Fruit fly (Drosophila melanogaster): ENCODE data around the gene S6k.

S6k gene

dm6 chr3L:5770817-5771425 lies 39.8 kb downstream of the S6k start (continued):
- TF ChIP-seq yki (optimal IDR thresholded peaks at IDR 0.05) (no peak), caup (GFP tag; optimal IDR thresholded peaks at IDR 0.05; ENCODE audit: severe bottlenecking) (peak; percentile 88), CG3838 (GFP tag; optimal IDR thresholded peaks at IDR 0.05) (no peak), Scr (GFP tag; IDR thresholded peaks at IDR 0.05; ENCODE audit: partially characterized antibody) (no peak), CG5245 (GFP tag; optimal IDR thresholded peaks at IDR 0.05) (peak; percentile 46), CG5953 (GFP tag; IDR thresholded peaks at IDR 0.05) (peak; percentile 31; the same call in 1 of the 2 replicates), crc (GFP tag; optimal IDR thresholded peaks at IDR 0.05) (peak; percentile 75), ara (GFP tag; IDR thresholded peaks at IDR 0.05) (no peak; the same call in 1 of the 2 replicates), CG5180 (GFP tag; optimal IDR thresholded peaks at IDR 0.05) (no peak), CG11093 (GFP tag; IDR thresholded peaks at IDR 0.05) (peak; percentile 58; the same call in 2 of the 3 replicates), aop (GFP tag; IDR thresholded peaks at IDR 0.05) (no peak), CG9437 (GFP tag; optimal IDR thresholded peaks at IDR 0.05) (peak; percentile 80), CG32532 (GFP tag; IDR thresholded peaks at IDR 0.05) (peak; percentile 75), Lhr (GFP tag; optimal IDR thresholded peaks at IDR 0.05) (peak; percentile 55), CG7987 (GFP tag; optimal IDR thresholded peaks at IDR 0.05) (peak; percentile 73), CG14050 (GFP tag; IDR thresholded peaks at IDR 0.05) (peak; percentile 50), cas (GFP tag; IDR thresholded peaks at IDR 0.05) (peak; percentile 31; the same call in 1 of the 2 replicates), mam (GFP tag; optimal IDR thresholded peaks at IDR 0.05) (peak; percentile 90), Dip2 (GFP tag; IDR thresholded peaks at IDR 0.05) (no peak), tgo (GFP tag; IDR thresholded peaks at IDR 0.05) (peak; percentile 70), schlank (tag; optimal IDR thresholded peaks at IDR 0.05) (peak; percentile 81), Six4 (GFP tag; optimal IDR thresholded peaks at IDR 0.05) (peak; percentile 72), CG10366 (GFP tag; IDR thresholded peaks at IDR 0.05) (peak; percentile 57; the same call in 1 of the 2 replicates), CG9817 (tag; optimal IDR thresholded peaks at IDR 0.05) (peak; percentile 87), Dp (GFP tag; optimal IDR thresholded peaks at IDR 0.05) (peak; percentile 44), Tbp (GFP tag; optimal IDR thresholded peaks at IDR 0.05) (peak; percentile 19), pfk (GFP tag; optimal IDR thresholded peaks at IDR 0.05) (peak; percentile 28), CG43689 (GFP tag; IDR thresholded peaks at IDR 0.05) (0 out of 2 replicates have a peak, but pooled peaks have one; percentile 22), gt (GFP tag; IDR thresholded peaks at IDR 0.05) (no peak), CG7786 (GFP tag; optimal IDR thresholded peaks at IDR 0.05) (peak; percentile 92), CG31441 (GFP tag; IDR thresholded peaks at IDR 0.05) (no peak; the same call in none of the 2 replicates), chinmo (GFP tag; IDR thresholded peaks at IDR 0.05; ENCODE audit: partially characterized antibody) (peak; percentile 58; the same call in 1 of the 4 replicates), GATAe (GFP tag; conservative IDR thresholded peaks at IDR 0.05) (peak; percentile 96), CG1602 (GFP tag; optimal IDR thresholded peaks at IDR 0.05) (peak; percentile 65), CG7745 (tag; optimal IDR thresholded peaks at IDR 0.05) (no peak), Sox100B (GFP tag; optimal IDR thresholded peaks at IDR 0.05) (no peak), ftz-f1 (GFP tag; optimal IDR thresholded peaks at IDR 0.05) (peak; percentile 16), Xbp1 (GFP tag; optimal IDR thresholded peaks at IDR 0.05) (peak; percentile 80), BtbVII (GFP tag; optimal IDR thresholded peaks at IDR 0.05) (peak; percentile 85), CG10565 (GFP tag; optimal IDR thresholded peaks at IDR 0.05) (peak; percentile 65), Hand (GFP tag; optimal IDR thresholded peaks at IDR 0.05) (peak; percentile 83), sima (GFP tag; optimal IDR thresholded peaks at IDR 0.05) (no peak), CG2678 (tag; optimal IDR thresholded peaks at IDR 0.05) (peak; percentile 91), lbe (GFP tag; optimal IDR thresholded peaks at IDR 0.05) (peak; percentile 84), CG12104 (GFP tag; optimal IDR thresholded peaks at IDR 0.05) (peak; percentile 84), CG1529 (GFP tag; optimal IDR thresholded peaks at IDR 0.05) (peak; percentile 82), NK7.1 (GFP tag; optimal IDR thresholded peaks at IDR 0.05) (peak; percentile 65), Bdp1 (GFP tag; optimal IDR thresholded peaks at IDR 0.05) (peak; percentile 72), pzg (GFP tag; optimal IDR thresholded peaks at IDR 0.05) (peak; percentile 81), fd96Cb (tag; optimal IDR thresholded peaks at IDR 0.05) (peak; percentile 81)

All from whole organism, embryonic.